Fruit fly (Drosophila melanogaster): ENCODE data around the gene fd3F.
A peak's percentile ranks its signal among the peaks of the same experiment; 100 is the strongest.

The fd3F gene

DNA sequence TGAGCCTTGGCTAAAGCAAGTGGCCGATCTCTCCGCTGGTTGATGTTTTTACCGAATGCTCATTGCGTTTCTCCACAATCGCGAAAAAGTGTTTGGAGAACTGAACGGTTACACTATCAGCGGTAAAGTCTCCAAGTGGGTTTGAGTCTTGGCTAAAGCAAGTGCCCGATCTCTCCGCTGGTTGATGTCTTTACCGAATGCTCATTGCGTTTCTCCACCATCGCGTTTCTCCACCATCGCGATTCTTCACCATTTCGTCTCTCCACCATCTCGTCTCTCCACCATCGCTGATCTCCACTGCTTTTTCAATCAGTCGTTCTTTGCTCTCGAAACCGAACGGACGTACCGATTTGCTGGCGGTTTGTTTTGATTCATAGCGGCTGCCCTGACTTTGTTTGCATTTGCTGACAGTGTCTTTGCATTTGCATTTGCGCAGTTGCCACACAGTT lies 9.2 kb downstream of the fd3F start, which contains the start of gene ec (continued):
- peak; percentile 16 for TF ChIP-seq Nf-YC (tag; optimal IDR thresholded peaks at IDR 0.05)
- TF ChIP-seq ap (GFP tag; IDR thresholded peaks at IDR 0.05): no peak
- no peak for TF ChIP-seq Lim3 (GFP tag; IDR thresholded peaks at IDR 0.05)
- peak; percentile 24 for TF ChIP-seq Meics (GFP tag; optimal IDR thresholded peaks at IDR 0.05)
- TF ChIP-seq CG2712 (tag; optimal IDR thresholded peaks at IDR 0.05): peak; percentile 38
- TF ChIP-seq otp (GFP tag; IDR thresholded peaks at IDR 0.05): 0 out of 3 replicates have a peak, but pooled peaks have one; percentile 39
- no peak for TF ChIP-seq Camta (GFP tag; optimal IDR thresholded peaks at IDR 0.05)
- no peak for TF ChIP-seq CG3838 (GFP tag; optimal IDR thresholded peaks at IDR 0.05)
- TF ChIP-seq Eip74EF (GFP tag; optimal IDR thresholded peaks at IDR 0.05): no peak
- peak; percentile 83 for TF ChIP-seq Lhr (GFP tag; optimal IDR thresholded peaks at IDR 0.05)
- no peak for TF ChIP-seq CG18476 (GFP tag; optimal IDR thresholded peaks at IDR 0.05)
- no peak for TF ChIP-seq CG5245 (GFP tag; optimal IDR thresholded peaks at IDR 0.05)
- TF ChIP-seq CG7786 (GFP tag; optimal IDR thresholded peaks at IDR 0.05): no peak
- no peak for TF ChIP-seq gsb-n (tag; optimal IDR thresholded peaks at IDR 0.05)
- no peak for TF ChIP-seq danr (GFP tag; IDR thresholded peaks at IDR 0.05)
- TF ChIP-seq btn (GFP tag; optimal IDR thresholded peaks at IDR 0.05): peak; percentile 4
- TF ChIP-seq HmgZ (tag; optimal IDR thresholded peaks at IDR 0.05): peak; percentile 67
- no peak for TF ChIP-seq CG11696 (GFP tag; IDR thresholded peaks at IDR 0.05)
- peak; percentile 71; the same call in 1 of the 2 replicates for TF ChIP-seq vvl (GFP tag; IDR thresholded peaks at IDR 0.05)
- no peak for TF ChIP-seq sob (GFP tag; IDR thresholded peaks at IDR 0.05)
- TF ChIP-seq Hsf (GFP tag; optimal IDR thresholded peaks at IDR 0.05): peak; percentile 4
- no peak for TF ChIP-seq mld (GFP tag; IDR thresholded peaks at IDR 0.05; ENCODE audit: partially characterized antibody)
- TF ChIP-seq tup (GFP tag; optimal IDR thresholded peaks at IDR 0.05): no peak
- no peak for TF ChIP-seq mam (GFP tag; optimal IDR thresholded peaks at IDR 0.05)
- TF ChIP-seq MBD-R2 (GFP tag; IDR thresholded peaks at IDR 0.05): peak; percentile 52; the same call in 1 of the 2 replicates
- no peak for TF ChIP-seq unpg (GFP tag; optimal IDR thresholded peaks at IDR 0.05)
- peak; percentile 8 for TF ChIP-seq caup (GFP tag; optimal IDR thresholded peaks at IDR 0.05; ENCODE audit: severe bottlenecking)
- TF ChIP-seq Bdp1 (GFP tag; optimal IDR thresholded peaks at IDR 0.05): peak; percentile 41
- peak; percentile 9 for TF ChIP-seq dm (GFP tag; optimal IDR thresholded peaks at IDR 0.05)
- TF ChIP-seq HmgD (GFP tag; optimal IDR thresholded peaks at IDR 0.05): peak; percentile 77
- no peak for TF ChIP-seq CG17802 (tag; optimal IDR thresholded peaks at IDR 0.05)
- no peak for TF ChIP-seq corto (GFP tag; optimal IDR thresholded peaks at IDR 0.05)
- TF ChIP-seq chm (GFP tag; IDR thresholded peaks at IDR 0.05): peak; percentile 84
- no peak for TF ChIP-seq CG15073 (GFP tag; optimal IDR thresholded peaks at IDR 0.05)
- TF ChIP-seq CG15514 (GFP tag; optimal IDR thresholded peaks at IDR 0.05): peak; percentile 76
- no peak for TF ChIP-seq run (tag; optimal IDR thresholded peaks at IDR 0.05)
- peak; percentile 9 for TF ChIP-seq CG18262 (tag; optimal IDR thresholded peaks at IDR 0.05)
- TF ChIP-seq dimm (GFP tag; IDR thresholded peaks at IDR 0.05): no peak
- peak; percentile 5 for TF ChIP-seq CG13296 (GFP tag; optimal IDR thresholded peaks at IDR 0.05)
- peak; percentile 66 for TF ChIP-seq kah (GFP tag; optimal IDR thresholded peaks at IDR 0.05)
- no peak for TF ChIP-seq YL-1 (GFP tag; optimal IDR thresholded peaks at IDR 0.05)
- TF ChIP-seq nom (GFP tag; optimal IDR thresholded peaks at IDR 0.05): peak; percentile 44
- TF ChIP-seq CG10959 (GFP tag; IDR thresholded peaks at IDR 0.05): no peak
- TF ChIP-seq CG17359 (tag; optimal IDR thresholded peaks at IDR 0.05): peak; percentile 36
- peak; percentile 29 for TF ChIP-seq CG15269 (tag; optimal IDR thresholded peaks at IDR 0.05)
- no peak for TF ChIP-seq CG43689 (GFP tag; IDR thresholded peaks at IDR 0.05)
- 0 out of 3 replicates have a peak, but pooled peaks have one; percentile 19 for TF ChIP-seq row (GFP tag; IDR thresholded peaks at IDR 0.05)
- no peak for TF ChIP-seq eyg (GFP tag; optimal IDR thresholded peaks at IDR 0.05)
- no peak for TF ChIP-seq CG15479 (GFP tag; optimal IDR thresholded peaks at IDR 0.05)
- 0 out of 3 replicates have a peak, but pooled peaks have one; percentile 17 for TF ChIP-seq CG11560 (tag; IDR thresholded peaks at IDR 0.05)
- TF ChIP-seq zen (tag; optimal IDR thresholded peaks at IDR 0.05): no peak

Measured in whole organism, embryonic.